Fruit fly (Drosophila melanogaster) whole organism: ENCODE data around the gene CG11000.

Experiments used
- CG8478 ChIP-seq: fragments of >200 bp; optimal IDR thresholded peaks from 2 replicates; lab custom pipeline; 2018; ENCODE audit warnings: inconsistent platforms
- Dll ChIP-seq: fragments of >200 bp; optimal IDR thresholded peaks from 2 replicates; lab custom pipeline; 2017
- EcR ChIP-seq, 2 experiments: fragments of >200 bp; optimal IDR thresholded peaks; 2 replicates each; lab custom pipeline; 2017; ENCODE audit warnings: missing biosample characterization in 2 of 2, missing genetic modification characterization in 2 of 2, missing genetic modification reagents in 2 of 2
- pan ChIP-seq: fragments of >200 bp; optimal IDR thresholded peaks from 2 replicates; lab custom pipeline; 2017
- psq ChIP-seq: fragments of >200 bp; optimal IDR thresholded peaks from 2 replicates; lab custom pipeline; 2017
- usp ChIP-seq: fragments of >200 bp; optimal IDR thresholded peaks from 2 replicates; lab custom pipeline; 2017; ENCODE audit warnings: missing biosample characterization, missing genetic modification characterization, mixed read lengths

Gene CG11000

DNA sequence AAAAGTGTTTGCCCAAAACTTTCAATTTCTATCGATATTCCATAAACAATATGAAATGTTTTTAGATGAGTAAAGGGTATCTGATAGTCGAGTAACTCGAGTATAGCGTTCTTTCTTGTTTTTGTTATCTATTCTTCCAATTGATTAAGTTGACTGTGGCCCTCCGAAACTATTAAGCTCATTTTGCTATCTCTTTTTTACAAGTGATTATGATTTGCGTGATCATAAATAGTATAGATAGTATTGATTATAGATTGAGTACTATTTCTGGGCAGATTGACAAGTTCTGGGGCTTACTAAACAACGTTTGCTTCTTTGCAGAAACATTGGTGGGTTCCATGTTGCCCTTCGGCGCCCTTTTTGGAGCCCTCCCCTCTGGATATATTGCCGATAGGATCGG is 34.4 kb downstream of the CG11000 start:
- TF ChIP-seq pan (lab: Kevin White, UChicago) (no peak), psq (lab: Kevin White, UChicago) (no peak), Dll (lab: Kevin White, UChicago) (no peak), usp (no peak), CG8478 (lab: Kevin White, UChicago) (no peak), EcR (GFP tag; optimal IDR thresholded peaks at IDR 0.05; lab: Kevin White, UChicago) (no peak)

dm6 chr3R:5838683-5839365 is 36.7 kb downstream of the CG11000 start:
- TF ChIP-seq EcR (GFP tag; optimal IDR thresholded peaks at IDR 0.05; lab: Kevin White, UChicago) (no peak), pan (lab: Kevin White, UChicago) (no peak), usp (no peak), CG8478 (lab: Kevin White, UChicago) (no peak), Dll (lab: Kevin White, UChicago) (no peak), psq (lab: Kevin White, UChicago) (no peak)

dm6 chr3R:5840870-5841269 is 38.7 kb downstream of the CG11000 start, which contains the start of gene CG1213:
Gene CG1213 (plus strand): TSS chr3R:5841170.
- TF ChIP-seq usp (no peak), Dll (lab: Kevin White, UChicago) (no peak), EcR (GFP tag; optimal IDR thresholded peaks at IDR 0.05; lab: Kevin White, UChicago) (no peak), pan (lab: Kevin White, UChicago) (no peak), psq (lab: Kevin White, UChicago) (no peak), CG8478 (lab: Kevin White, UChicago) (no peak)

- TF ChIP-seq psq (lab: Kevin White, UChicago) (no peak), CG8478 (lab: Kevin White, UChicago) (no peak), Dll (lab: Kevin White, UChicago) (no peak), EcR (GFP tag; optimal IDR thresholded peaks at IDR 0.05; lab: Kevin White, UChicago) (no peak), usp (no peak), pan (lab: Kevin White, UChicago) (no peak)
Observed at dm6 chr3R:5841290-5841689, 39.2 kb downstream of the CG11000 start.

- TF ChIP-seq EcR (GFP tag; optimal IDR thresholded peaks at IDR 0.05; lab: Kevin White, UChicago) (no peak), usp (no peak), pan (lab: Kevin White, UChicago) (no peak), CG8478 (lab: Kevin White, UChicago) (no peak), Dll (lab: Kevin White, UChicago) (no peak), psq (lab: Kevin White, UChicago) (no peak)
Observed at dm6 chr3R:5843516-5843915, 41.4 kb downstream of the CG11000 start.

dm6 chr3R:5846570-5847270 is 44.6 kb downstream of the CG11000 start, which contains the start of gene CG14676:
Gene CG14676 (plus strand): TSS chr3R:5847220.
- no peak for TF ChIP-seq CG8478 (lab: Kevin White, UChicago)
- TF ChIP-seq pan (lab: Kevin White, UChicago), result no peak
- no peak for TF ChIP-seq EcR (GFP tag; optimal IDR thresholded peaks at IDR 0.05; lab: Kevin White, UChicago)
- TF ChIP-seq Dll (lab: Kevin White, UChicago), result no peak
- TF ChIP-seq usp, result no peak
- no peak for TF ChIP-seq psq (lab: Kevin White, UChicago)

- no peak for TF ChIP-seq EcR (GFP tag; optimal IDR thresholded peaks at IDR 0.05; lab: Kevin White, UChicago)
- no peak for TF ChIP-seq pan (lab: Kevin White, UChicago)
- no peak for TF ChIP-seq Dll (lab: Kevin White, UChicago)
- TF ChIP-seq usp, result no peak
- no peak for TF ChIP-seq psq (lab: Kevin White, UChicago)
- no peak for TF ChIP-seq CG8478 (lab: Kevin White, UChicago)
Observed at dm6 chr3R:5853032-5853431, 50.9 kb downstream of the CG11000 start, which contains the start of gene CG34287. Gene CG34287 (plus strand): TSS chr3R:5853332.

- no peak for TF ChIP-seq usp
- no peak for TF ChIP-seq EcR (GFP tag; optimal IDR thresholded peaks at IDR 0.05; lab: Kevin White, UChicago)
- no peak for TF ChIP-seq pan (lab: Kevin White, UChicago)
- TF ChIP-seq psq (lab: Kevin White, UChicago), result no peak
- no peak for TF ChIP-seq Dll (lab: Kevin White, UChicago)
- TF ChIP-seq CG8478 (lab: Kevin White, UChicago), result no peak
Observed at dm6 chr3R:5856215-5856614, 54.1 kb downstream of the CG11000 start, which contains the start of the genes disp and ECSIT. Gene disp (minus strand): TSS chr3R:5856311. Gene ECSIT (plus strand): TSS chr3R:5856585.

DNA sequence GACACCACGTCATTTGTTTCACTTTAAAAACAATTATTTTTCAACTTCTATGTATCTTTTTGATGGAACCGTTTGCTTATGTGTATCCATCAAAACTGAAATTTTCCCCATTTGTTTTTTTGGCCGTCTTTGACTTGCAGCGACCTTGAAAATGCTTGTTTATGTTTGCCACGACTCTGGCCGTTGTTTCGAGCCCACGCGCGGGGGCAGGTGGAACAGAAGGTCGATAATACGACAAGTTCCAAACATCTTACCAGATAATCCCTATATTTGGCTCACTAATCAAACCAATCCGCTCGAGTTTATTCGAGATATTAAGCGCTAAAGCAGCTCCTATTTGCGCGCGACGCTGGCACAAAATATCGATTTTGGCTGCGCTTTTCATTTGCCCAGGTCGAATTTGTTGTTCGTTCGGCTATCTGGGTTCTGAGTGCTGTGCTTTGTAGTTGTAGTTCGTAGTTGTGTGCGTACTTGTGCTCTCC is 58.6 kb downstream of the CG11000 start:
- no peak for TF ChIP-seq EcR (GFP tag; optimal IDR thresholded peaks at IDR 0.05; lab: Kevin White, UChicago)
- no peak for TF ChIP-seq CG8478 (lab: Kevin White, UChicago)
- TF ChIP-seq pan (lab: Kevin White, UChicago), result no peak
- no peak for TF ChIP-seq Dll (lab: Kevin White, UChicago)
- no peak for TF ChIP-seq usp
- no peak for TF ChIP-seq psq (lab: Kevin White, UChicago)

DNA sequence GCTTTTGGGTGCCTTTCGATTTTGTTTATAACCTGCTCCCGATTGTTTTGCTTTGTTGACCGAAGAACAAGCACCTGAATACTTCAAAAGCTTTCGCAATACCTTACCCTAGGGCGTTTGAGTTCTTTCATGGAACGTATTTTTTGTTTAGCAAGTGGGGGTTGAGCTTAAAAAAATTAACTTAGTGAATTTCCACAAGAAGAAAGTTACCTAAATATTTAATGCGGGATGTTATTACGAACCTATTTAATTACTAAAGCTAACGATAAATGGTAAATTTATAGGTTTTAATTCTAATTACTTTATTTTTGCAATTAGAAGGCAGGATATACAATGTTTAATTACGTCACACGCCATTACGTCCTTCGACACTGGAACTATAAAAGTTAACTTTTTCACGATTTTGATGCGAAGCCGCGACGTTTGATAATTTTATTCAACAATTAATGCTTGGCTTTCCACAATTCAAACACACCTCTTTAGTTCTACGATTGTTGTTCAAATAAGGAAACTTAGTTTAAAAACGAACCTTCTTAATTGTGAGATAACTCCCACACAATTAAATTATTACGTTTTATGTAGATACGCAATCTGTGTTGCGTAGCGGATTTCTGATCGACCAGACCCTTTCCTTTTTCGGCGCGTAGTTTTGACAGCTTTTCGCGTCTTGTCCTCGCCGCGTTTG is 59.2 kb downstream of the CG11000 start:
- no peak for TF ChIP-seq EcR (GFP tag; optimal IDR thresholded peaks at IDR 0.05; lab: Kevin White, UChicago)
- TF ChIP-seq CG8478 (lab: Kevin White, UChicago), result no peak
- no peak for TF ChIP-seq Dll (lab: Kevin White, UChicago)
- TF ChIP-seq pan (lab: Kevin White, UChicago), result no peak
- no peak for TF ChIP-seq psq (lab: Kevin White, UChicago)
- TF ChIP-seq usp, result no peak
